Worm (Caenorhabditis elegans) whole organism, mixed stage, embryonic: ENCODE measurements around the gene mdt-4.
"Not testable (repeated sequence)": the region's sequence is repeated elsewhere in the genome, so short reads cannot be mapped to it uniquely, and the experiment has no call there.

ENCODE experiments used
- M03D4.4 ChIP-seq: sonication (generic microtip); optimal IDR thresholded peaks from 2 replicates; lab custom pipeline; 2017; ENCODE audit warnings: mild to moderate bottlenecking, missing genetic modification characterization, missing compliant biosample characterization
- ceh-39 ChIP-seq: fragments of 150-350 bp; optimal IDR thresholded peaks from 2 replicates; lab custom pipeline; 2014; ENCODE audit warnings: missing biosample characterization, missing genetic modification characterization
- ceh-83 ChIP-seq: fragments of 200-800 bp; sonication (Bioruptor generic); optimal IDR thresholded peaks from 2 replicates; lab custom pipeline; 2018; ENCODE audit warnings: mild to moderate bottlenecking, missing genetic modification characterization, missing compliant biosample characterization
- ces-1 ChIP-seq: fragments of 150-350 bp; optimal IDR thresholded peaks from 2 replicates; lab custom pipeline; 2014; ENCODE audit warnings: missing biosample characterization, missing genetic modification reagents, missing genetic modification characterization
- cnd-1 ChIP-seq: fragments of 200-800 bp; sonication (Bioruptor generic); optimal IDR thresholded peaks from 2 replicates; lab custom pipeline; 2018; ENCODE audit warnings: mild to moderate bottlenecking, missing genetic modification characterization, missing compliant biosample characterization
- elt-3 ChIP-seq: fragments of 150-350 bp; optimal IDR thresholded peaks from 2 replicates; lab custom pipeline; 2014; ENCODE audit warnings: missing biosample characterization, missing genetic modification characterization
- flh-1 ChIP-seq: fragments of 200-800 bp; sonication (Bioruptor generic); optimal IDR thresholded peaks from 2 replicates; lab custom pipeline; 2018; ENCODE audit warnings: mild to moderate bottlenecking, missing genetic modification characterization, moderate library complexity, missing compliant biosample characterization
- ham-2 ChIP-seq: fragments of 200-800 bp; sonication (Bioruptor generic); optimal IDR thresholded peaks from 2 replicates; lab custom pipeline; 2018; ENCODE audit warnings: mild to moderate bottlenecking, missing genetic modification characterization, missing compliant biosample characterization
- hlh-1 ChIP-seq: fragments of 150-350 bp; optimal IDR thresholded peaks from 2 replicates; lab custom pipeline; 2014; ENCODE audit warnings: missing biosample characterization, missing genetic modification reagents, missing genetic modification characterization
- lsy-2 ChIP-seq: fragments of 150-350 bp; optimal IDR thresholded peaks from 2 replicates; lab custom pipeline; 2014; ENCODE audit warnings: missing biosample characterization, missing genetic modification characterization
- mep-1 ChIP-seq: fragments of 150-350 bp; optimal IDR thresholded peaks from 2 replicates; lab custom pipeline; 2017; ENCODE audit warnings: missing biosample characterization, missing genetic modification reagents, missing genetic modification characterization, inconsistent platforms
- mls-2 ChIP-seq: sonication (generic microtip); optimal IDR thresholded peaks from 2 replicates; lab custom pipeline; 2016; ENCODE audit warnings: mild to moderate bottlenecking, missing genetic modification characterization, moderate library complexity, missing compliant biosample characterization
- nhr-12 ChIP-seq: fragments of 150-350 bp; optimal IDR thresholded peaks from 2 replicates; lab custom pipeline; 2014; ENCODE audit warnings: missing biosample characterization, missing genetic modification characterization
- nhr-76 ChIP-seq: sonication (generic microtip); optimal IDR thresholded peaks from 2 replicates; lab custom pipeline; 2017; ENCODE audit warnings: missing biosample characterization, missing genetic modification characterization
- sem-2 ChIP-seq: fragments of 200-800 bp; sonication (Bioruptor generic); optimal IDR thresholded peaks from 2 replicates; lab custom pipeline; 2018; ENCODE audit warnings: mild to moderate bottlenecking, missing genetic modification characterization, missing compliant biosample characterization
- sptf-1 ChIP-seq: sonication (generic microtip); optimal IDR thresholded peaks from 2 replicates; lab custom pipeline; 2017; ENCODE audit warnings: mild to moderate bottlenecking, missing genetic modification characterization, moderate library complexity, missing compliant biosample characterization
- tbx-8 ChIP-seq: fragments of 200-800 bp; sonication (Bioruptor generic); optimal IDR thresholded peaks from 2 replicates; lab custom pipeline; 2018; ENCODE audit warnings: mild to moderate bottlenecking, missing genetic modification characterization, moderate library complexity, missing compliant biosample characterization
- unc-62 ChIP-seq: fragments of 150-350 bp; optimal IDR thresholded peaks from 2 replicates; lab custom pipeline; 2014; ENCODE audit warnings: missing biosample characterization, missing genetic modification reagents, missing genetic modification characterization
- zip-8 ChIP-seq: fragments of 150-350 bp; optimal IDR thresholded peaks from 2 replicates; lab custom pipeline; 2014; ENCODE audit warnings: missing biosample characterization, missing genetic modification characterization
- ztf-11 ChIP-seq: fragments of 150-350 bp; optimal IDR thresholded peaks from 2 replicates; lab custom pipeline; 2014; ENCODE audit warnings: missing biosample characterization, missing genetic modification characterization

Gene mdt-4

DNA sequence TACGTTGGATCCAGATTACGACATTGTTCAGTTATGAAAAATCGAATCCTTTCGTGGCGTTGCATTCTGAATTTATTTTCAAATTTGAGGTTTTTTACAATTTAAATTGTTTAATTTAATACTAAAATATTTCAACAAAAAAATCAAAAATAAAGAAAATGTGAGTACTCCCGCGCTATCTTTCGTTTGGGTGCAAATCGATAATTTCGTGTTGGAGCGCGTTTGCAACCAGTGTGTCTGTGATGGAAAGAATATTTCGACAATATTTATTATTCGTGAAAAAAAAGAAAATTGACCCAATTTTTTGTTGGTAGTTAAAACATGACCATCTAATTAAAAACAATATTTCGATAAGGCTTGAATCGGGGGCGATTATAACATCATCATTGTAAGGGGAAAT lies 41.7 kb downstream of the mdt-4 start, which contains the start of gene R05F9.9:
R05F9.9 (minus strand) TSS at position 66 of the 400 bp plus-strand sequence.
- TF ChIP-seq ceh-39 (tag; lab: Kevin White, UChicago) (peak; percentile 75), mep-1 (tag; lab: Kevin White, UChicago) (peak; percentile 46), ces-1 (peak; percentile 29), lsy-2 (tag; lab: Kevin White, UChicago) (peak; percentile 37), ham-2 (GFP tag; lab: Kevin White, UChicago) (no peak)

DNA sequence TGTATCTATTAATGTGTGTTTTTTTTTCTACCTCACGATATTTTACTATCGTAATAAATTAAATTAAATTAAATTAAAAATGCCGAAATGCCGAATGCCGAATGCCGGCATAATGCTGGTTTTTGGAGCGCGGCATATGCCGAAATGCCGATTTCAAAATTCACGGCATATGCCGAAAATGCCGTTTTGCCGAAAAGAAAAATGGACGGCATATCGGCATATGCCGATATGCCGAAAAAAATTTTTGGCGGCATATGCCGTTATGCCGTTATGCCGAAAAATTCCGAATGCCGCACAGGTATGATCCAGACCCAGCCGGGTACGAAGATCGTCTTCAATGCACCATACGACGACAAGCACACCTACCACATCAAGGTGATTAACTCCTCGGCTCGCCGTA lies 45.2 kb downstream of the mdt-4 start, which contains the start of gene msp-32:
msp-32 (plus strand) TSS at position 301 of the 400 bp plus-strand sequence.
- TF ChIP-seq nhr-12; hlh-1 (tag; lab: Kevin White, UChicago); mep-1 (tag; lab: Kevin White, UChicago): not testable (repeated sequence)
- TF ChIP-seq, all 35 proteins: peak for 0; not testable (repeated sequence) for 35

DNA sequence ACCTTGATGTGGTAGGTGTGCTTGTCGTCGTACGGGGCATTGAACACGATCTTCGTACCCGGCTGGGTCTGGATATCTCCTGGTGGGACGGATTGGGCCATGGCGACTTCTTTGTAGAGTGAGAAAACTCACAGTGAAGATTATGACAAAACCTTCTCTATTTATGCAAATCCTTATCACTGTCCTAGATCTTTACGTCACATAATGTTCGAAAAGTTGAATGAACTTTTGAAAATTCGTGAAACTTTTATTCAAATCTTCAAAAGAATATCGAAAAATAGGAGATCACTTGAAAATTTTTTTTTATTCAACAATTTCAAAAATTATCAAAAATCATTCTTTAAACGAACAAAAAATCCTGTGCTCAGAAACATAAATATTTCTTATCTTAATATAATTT lies 51.2 kb downstream of the mdt-4 start, which contains the start of gene msp-33:
msp-33 (minus strand) TSS at position 101 of the 400 bp plus-strand sequence.
- TF ChIP-seq elt-3 (tag; lab: Kevin White, UChicago) (no peak), ceh-83 (no peak), M03D4.4 (tag; lab: Kevin White, UChicago) (no peak), ham-2 (GFP tag; lab: Kevin White, UChicago) (no peak), sem-2 (GFP tag; lab: Kevin White, UChicago) (no peak), nhr-76 (tag; lab: Kevin White, UChicago) (no peak), tbx-8 (GFP tag; lab: Kevin White, UChicago) (no peak), mep-1 (tag; lab: Kevin White, UChicago) (no peak), hlh-1 (tag; lab: Kevin White, UChicago) (no peak), mls-2 (tag; lab: Kevin White, UChicago) (no peak), zip-8 (tag; lab: Kevin White, UChicago) (no peak), cnd-1 (tag; lab: Kevin White, UChicago) (no peak), ztf-11 (no peak), sptf-1 (no peak), unc-62 (GFP tag; lab: Kevin White, UChicago) (no peak), flh-1 (GFP tag; lab: Kevin White, UChicago) (no peak)
